Fruit fly (Drosophila melanogaster): ENCODE results near the gene Pdss2.

The Pdss2 gene

DNA sequence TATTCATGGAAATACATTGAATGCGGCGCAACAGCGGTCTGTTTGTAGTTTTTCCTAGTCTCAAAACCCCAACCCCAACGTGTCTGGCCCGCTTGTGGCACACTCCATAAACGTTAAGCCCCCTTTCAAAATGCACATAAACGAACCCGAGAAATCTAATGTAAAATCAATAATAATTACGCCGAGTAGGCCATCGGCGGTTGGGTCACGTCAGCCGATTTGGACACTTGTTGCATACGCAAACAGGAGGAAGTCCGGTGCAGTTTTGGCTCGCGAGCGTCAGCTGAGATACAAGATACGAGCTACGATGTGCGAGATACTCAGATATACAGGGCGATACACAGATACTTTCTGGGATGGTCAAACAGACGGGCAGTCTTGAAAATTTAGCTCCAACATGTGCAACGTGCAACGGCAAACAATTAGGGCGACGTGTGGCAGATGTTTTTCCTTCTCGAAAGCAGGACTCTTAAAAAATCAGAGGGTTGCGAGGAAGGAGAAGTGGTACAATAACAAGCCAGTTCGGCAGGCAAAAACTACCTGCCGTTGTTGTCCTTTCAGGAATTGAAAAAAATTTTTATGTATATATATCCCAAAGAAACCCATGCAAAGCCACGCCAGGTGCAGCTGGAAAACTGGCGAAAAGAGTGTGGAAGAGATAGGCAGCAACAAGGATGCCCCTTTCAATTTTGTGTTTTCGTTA is 38.6 kb downstream of the Pdss2 start:
- no peak for TF ChIP-seq noc (tag; optimal IDR thresholded peaks at IDR 0.05)

- TF ChIP-seq noc (tag; optimal IDR thresholded peaks at IDR 0.05) = peak; percentile 1
Measured at dm6 chr3L:21067553-21068157, 39.9 kb downstream of the Pdss2 start.

DNA sequence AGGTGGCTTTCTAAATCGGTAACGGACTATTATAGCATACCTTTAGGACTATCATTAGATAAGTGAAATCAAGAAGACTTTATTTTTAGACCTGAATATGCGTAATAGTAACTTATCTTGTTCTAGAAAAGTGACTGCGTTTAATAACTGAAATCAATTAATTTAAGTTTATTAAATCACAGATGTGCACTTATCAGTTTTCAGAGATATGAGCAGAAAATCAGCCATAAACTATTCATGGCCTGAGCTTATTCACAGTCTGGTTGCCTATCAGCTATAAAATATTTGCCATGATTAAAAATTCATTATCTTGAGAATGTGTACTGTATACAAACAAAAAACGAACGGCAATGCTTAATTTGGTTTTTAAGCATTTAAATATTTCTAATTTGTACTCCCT is 41.7 kb downstream of the Pdss2 start:
- peak; percentile 55 for TF ChIP-seq noc (tag; optimal IDR thresholded peaks at IDR 0.05)

DNA sequence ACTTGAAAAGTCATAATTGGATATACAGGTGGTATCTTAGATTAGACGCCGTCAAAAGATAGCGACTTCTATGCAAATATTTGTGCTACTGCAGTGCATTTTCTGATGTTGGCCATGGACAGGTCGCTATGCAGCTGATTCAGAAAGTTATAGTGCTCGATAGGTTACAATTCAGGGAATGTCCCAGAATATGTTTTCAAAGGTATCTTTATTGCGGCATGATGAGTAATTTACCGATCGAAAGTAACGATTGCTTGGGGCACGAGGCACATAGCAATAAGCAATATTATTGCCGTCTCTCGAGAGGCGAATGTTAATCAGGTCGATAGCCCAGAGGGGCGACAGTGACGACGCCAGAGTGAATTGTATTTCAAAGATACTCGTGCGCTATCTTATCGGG is 42.3 kb downstream of the Pdss2 start:
- TF ChIP-seq noc (tag; optimal IDR thresholded peaks at IDR 0.05) = no peak

Data from whole organism, larva.